Fruit fly (Drosophila melanogaster) whole organism, embryonic: ENCODE data around the gene CG34056.

Experiments used
- CG10462 ChIP-seq: fragments of 200-800 bp; sonication (Bioruptor generic); optimal IDR thresholded peaks from 2 replicates; lab custom pipeline; 2016; ENCODE audit warnings: missing biosample characterization, missing genetic modification characterization
- CG10543 ChIP-seq: fragments of 200-800 bp; sonication (Bioruptor generic); optimal IDR thresholded peaks from 3 replicates; lab custom pipeline; 2017; ENCODE audit warnings: missing biosample characterization, mild to moderate bottlenecking, missing genetic modification characterization, moderate library complexity
- CG10979 ChIP-seq: fragments of 200-800 bp; sonication (Bioruptor generic); optimal IDR thresholded peaks from 2 replicates; lab custom pipeline; 2018; ENCODE audit warnings: missing biosample characterization, mild to moderate bottlenecking, missing genetic modification characterization, moderate library complexity
- CG11398 ChIP-seq: fragments of 200-800 bp; sonication (Bioruptor generic); optimal IDR thresholded peaks from 2 replicates; lab custom pipeline; 2016; ENCODE audit warnings: missing biosample characterization, missing genetic modification characterization
- CG1233 ChIP-seq: fragments of 200-800 bp; sonication (Bioruptor generic); optimal IDR thresholded peaks from 4 replicates; lab custom pipeline; 2018; ENCODE audit warnings: missing biosample characterization, mild to moderate bottlenecking, missing genetic modification characterization
- CG13123 ChIP-seq: fragments of 200-800 bp; sonication (Bioruptor generic); optimal IDR thresholded peaks from 2 replicates; lab custom pipeline; 2016; ENCODE audit warnings: missing biosample characterization, missing genetic modification characterization
- CG13894 ChIP-seq: fragments of 200-800 bp; sonication (Bioruptor generic); optimal IDR thresholded peaks from 3 replicates; lab custom pipeline; 2018; ENCODE audit warnings: missing biosample characterization, mild to moderate bottlenecking, missing genetic modification characterization, moderate library complexity
- CG14441 ChIP-seq: fragments of 200-800 bp; sonication (Bioruptor generic); IDR thresholded peaks from 2 replicates; pipeline ENCODE4 v1.3.6; 2022; ENCODE audit warnings: missing biosample characterization, missing genetic modification characterization
- CG14667 ChIP-seq: fragments of 200-800 bp; sonication (Bioruptor generic); IDR thresholded peaks from 2 replicates; pipeline ENCODE4 v1.3.6; 2022; ENCODE audit warnings: missing biosample characterization, missing genetic modification characterization
- CG15073 ChIP-seq: fragments of 200-800 bp; sonication (Bioruptor generic); optimal IDR thresholded peaks from 2 replicates; lab custom pipeline; 2016; ENCODE audit warnings: missing biosample characterization, missing genetic modification characterization
- CG15696 ChIP-seq: fragments of 200-800 bp; sonication (Bioruptor generic); optimal IDR thresholded peaks from 2 replicates; lab custom pipeline; 2019; ENCODE audit warnings: missing biosample characterization, mild to moderate bottlenecking, missing genetic modification characterization, moderate library complexity
- CG1602 ChIP-seq: fragments of 200-800 bp; sonication (Bioruptor generic); optimal IDR thresholded peaks from 3 replicates; lab custom pipeline; 2016; ENCODE audit warnings: missing biosample characterization, missing genetic modification characterization
- CG16815 ChIP-seq: fragments of 200-800 bp; sonication (Bioruptor generic); optimal IDR thresholded peaks from 3 replicates; lab custom pipeline; 2017; ENCODE audit warnings: missing biosample characterization, mild to moderate bottlenecking, missing genetic modification characterization
- CG17186 ChIP-seq: fragments of 200-800 bp; sonication (Bioruptor generic); optimal IDR thresholded peaks from 3 replicates; lab custom pipeline; 2017; ENCODE audit warnings: missing biosample characterization, missing genetic modification reagents, missing genetic modification characterization
- CG18764 ChIP-seq: fragments of 200-800 bp; sonication (Bioruptor generic); optimal IDR thresholded peaks from 3 replicates; lab custom pipeline; 2016; ENCODE audit warnings: missing biosample characterization, missing genetic modification characterization
- CG2712 ChIP-seq: fragments of 200-800 bp; optimal IDR thresholded peaks from 3 replicates; lab custom pipeline; 2019; ENCODE audit warnings: missing biosample characterization, mild to moderate bottlenecking, missing genetic modification characterization, moderate library complexity
- CG30403 ChIP-seq: fragments of 200-800 bp; sonication (Bioruptor generic); optimal IDR thresholded peaks from 3 replicates; lab custom pipeline; 2016; ENCODE audit warnings: missing biosample characterization, missing genetic modification characterization
- CG7372 ChIP-seq: fragments of 200-800 bp; sonication (Bioruptor generic); IDR thresholded peaks from 2 replicates; pipeline ENCODE4 v1.3.6; 2022; ENCODE audit warnings: missing biosample characterization, missing genetic modification characterization
- CG7745 ChIP-seq: fragments of 200-800 bp; sonication (Bioruptor generic); optimal IDR thresholded peaks from 2 replicates; lab custom pipeline; 2018; ENCODE audit warnings: missing biosample characterization, mild to moderate bottlenecking, missing genetic modification characterization, moderate library complexity
- CG8281 ChIP-seq: fragments of 200-800 bp; sonication (Bioruptor generic); optimal IDR thresholded peaks from 2 replicates; lab custom pipeline; 2018; ENCODE audit warnings: missing biosample characterization, mild to moderate bottlenecking, missing genetic modification characterization, moderate library complexity
- CG8924 ChIP-seq: fragments of 200-800 bp; optimal IDR thresholded peaks from 3 replicates; lab custom pipeline; 2019; ENCODE audit warnings: missing biosample characterization, mild to moderate bottlenecking, missing genetic modification characterization, moderate library complexity
- CG8944 ChIP-seq: fragments of 200-800 bp; sonication (Bioruptor generic); optimal IDR thresholded peaks from 3 replicates; lab custom pipeline; 2016; ENCODE audit warnings: missing biosample characterization, missing genetic modification characterization
- CG9876 ChIP-seq: fragments of 200-800 bp; sonication (Bioruptor generic); optimal IDR thresholded peaks from 2 replicates; lab custom pipeline; 2016; ENCODE audit warnings: missing biosample characterization, missing genetic modification characterization
- D ChIP-seq, 2 experiments: fragments of 200-800 bp in 1 of 2; fragments of >200 bp in 1 of 2; sonication (Bioruptor generic) in 1 of 2; optimal IDR thresholded peaks; 2 replicates in 1 of 2; 3 replicates in 1 of 2; lab custom pipeline; 2017; ENCODE audit warnings: mild to moderate bottlenecking in 1 of 2, missing biosample characterization in 1 of 2, missing genetic modification characterization in 1 of 2, missing genetic modification reagents in 1 of 2
- Dip2 ChIP-seq: fragments of 200-800 bp; sonication (Bioruptor generic); IDR thresholded peaks from 2 replicates; pipeline ENCODE4 v1.3.6; 2022; ENCODE audit warnings: missing biosample characterization, missing genetic modification characterization
- Fer2 ChIP-seq: fragments of 200-800 bp; sonication (Bioruptor generic); optimal IDR thresholded peaks from 2 replicates; lab custom pipeline; 2018; ENCODE audit warnings: missing biosample characterization, mild to moderate bottlenecking, missing genetic modification characterization, moderate library complexity
- H2.0 ChIP-seq: fragments of 200-800 bp; sonication (Bioruptor generic); IDR thresholded peaks from 2 replicates; pipeline ENCODE4 v1.3.6; 2022; ENCODE audit warnings: missing biosample characterization, missing genetic modification characterization
- HmgD ChIP-seq: fragments of 200-800 bp; sonication (Bioruptor generic); optimal IDR thresholded peaks from 3 replicates; lab custom pipeline; 2016; ENCODE audit warnings: missing biosample characterization, missing genetic modification characterization
- Hmx ChIP-seq: fragments of 200-800 bp; sonication (Bioruptor generic); optimal IDR thresholded peaks from 2 replicates; lab custom pipeline; 2016; ENCODE audit warnings: missing biosample characterization, missing genetic modification characterization
- Rx ChIP-seq: fragments of 200-800 bp; sonication (Bioruptor generic); IDR thresholded peaks from 2 replicates; pipeline ENCODE4 v1.3.6; 2022; ENCODE audit warnings: missing biosample characterization, missing genetic modification characterization
- Sin3A ChIP-seq: fragments of >200 bp; optimal IDR thresholded peaks from 2 replicates; lab custom pipeline; 2018
- Usf ChIP-seq: fragments of 200-800 bp; sonication (Bioruptor generic); optimal IDR thresholded peaks from 2 replicates; lab custom pipeline; 2017; ENCODE audit warnings: missing genotype, missing biosample characterization, missing genetic modification characterization
- ato ChIP-seq: fragments of 200-800 bp; sonication (Bioruptor generic); IDR thresholded peaks from 2 replicates; pipeline ENCODE4 v1.3.6; 2022; ENCODE audit warnings: missing biosample characterization, missing genetic modification characterization; ENCODE audit not compliant: partially characterized antibody
- cg ChIP-seq: fragments of 200-800 bp; sonication (Bioruptor generic); optimal IDR thresholded peaks from 3 replicates; lab custom pipeline; 2019; ENCODE audit warnings: missing biosample characterization, mild to moderate bottlenecking, missing genetic modification characterization, moderate library complexity
- dan ChIP-seq: fragments of 200-800 bp; sonication (Bioruptor generic); IDR thresholded peaks from 2 replicates; pipeline ENCODE4 v1.3.6; 2022; ENCODE audit warnings: missing biosample characterization, missing genetic modification characterization
- fd102C ChIP-seq: fragments of 200-800 bp; sonication (Bioruptor generic); optimal IDR thresholded peaks from 2 replicates; lab custom pipeline; 2018; ENCODE audit warnings: missing biosample characterization, mild to moderate bottlenecking, missing genetic modification characterization, moderate library complexity
- fd96Cb ChIP-seq: fragments of 200-800 bp; sonication (Bioruptor generic); optimal IDR thresholded peaks from 2 replicates; lab custom pipeline; 2018; ENCODE audit warnings: missing biosample characterization, mild to moderate bottlenecking, missing genetic modification characterization, moderate library complexity
- ftz-f1 ChIP-seq: fragments of 200-800 bp; sonication (Bioruptor generic); optimal IDR thresholded peaks from 2 replicates; lab custom pipeline; 2016; ENCODE audit warnings: missing biosample characterization, missing genetic modification characterization
- her ChIP-seq: fragments of 200-800 bp; sonication (Bioruptor generic); optimal IDR thresholded peaks from 2 replicates; lab custom pipeline; 2016; ENCODE audit warnings: missing biosample characterization, missing genetic modification characterization
- klu ChIP-seq: fragments of 200-800 bp; sonication (Bioruptor generic); IDR thresholded peaks from 2 replicates; pipeline ENCODE4 v1.3.6; 2022; ENCODE audit warnings: missing biosample characterization, missing genetic modification characterization
- lola ChIP-seq, 3 experiments: fragments of >200 bp in 2 of 3; fragments of 200-800 bp in 1 of 3; sonication (Bioruptor generic) in 1 of 3; optimal IDR thresholded peaks; 2 replicates each; lab custom pipeline; 2017 to 2019; ENCODE audit warnings: missing biosample characterization in 3 of 3, missing genetic modification characterization in 3 of 3, mild to moderate bottlenecking in 1 of 3, moderate library complexity in 1 of 3
- mam ChIP-seq: fragments of 200-800 bp; sonication (Bioruptor generic); optimal IDR thresholded peaks from 3 replicates; lab custom pipeline; 2016; ENCODE audit warnings: missing biosample characterization, missing genetic modification characterization
- p53 ChIP-seq: fragments of 200-800 bp; sonication (Bioruptor generic); optimal IDR thresholded peaks from 2 replicates; lab custom pipeline; 2016; ENCODE audit warnings: missing biosample characterization, missing genetic modification characterization
- psq ChIP-seq: fragments of 200-800 bp; sonication (Bioruptor generic); optimal IDR thresholded peaks from 2 replicates; lab custom pipeline; 2017; ENCODE audit warnings: missing biosample characterization, missing genetic modification characterization
- ssp ChIP-seq: fragments of 200-800 bp; sonication (Bioruptor generic); IDR thresholded peaks from 2 replicates; pipeline ENCODE4 v1.3.6; 2022; ENCODE audit warnings: missing biosample characterization, missing genetic modification characterization
- stwl ChIP-seq: fragments of 200-800 bp; sonication (Bioruptor generic); optimal IDR thresholded peaks from 3 replicates; lab custom pipeline; 2018; ENCODE audit warnings: missing biosample characterization, mild to moderate bottlenecking, missing genetic modification characterization, moderate library complexity
- tll ChIP-seq, 2 experiments: fragments of 200-800 bp in 1 of 2; fragments of >200 bp in 1 of 2; sonication (Bioruptor generic) in 1 of 2; optimal IDR thresholded peaks; 2 replicates each; lab custom pipeline; 2017 to 2019; ENCODE audit warnings: missing biosample characterization in 2 of 2, missing genetic modification characterization in 2 of 2, mild to moderate bottlenecking in 1 of 2, moderate library complexity in 1 of 2
- toy ChIP-seq: fragments of 200-800 bp; sonication (Bioruptor generic); IDR thresholded peaks from 2 replicates; pipeline ENCODE4 v1.3.6; 2022; ENCODE audit warnings: missing biosample characterization, missing genetic modification characterization
- vvl ChIP-seq: fragments of 200-800 bp; sonication (Bioruptor generic); IDR thresholded peaks from 2 replicates; pipeline ENCODE4 v1.3.6; 2022; ENCODE audit warnings: missing biosample characterization, missing genetic modification characterization
- zfh1 ChIP-seq: fragments of 200-800 bp; sonication (Bioruptor generic); IDR thresholded peaks from 3 replicates; pipeline ENCODE4 v1.3.6; 2022; ENCODE audit warnings: missing biosample characterization, missing genetic modification characterization

CG34056 gene

DNA sequence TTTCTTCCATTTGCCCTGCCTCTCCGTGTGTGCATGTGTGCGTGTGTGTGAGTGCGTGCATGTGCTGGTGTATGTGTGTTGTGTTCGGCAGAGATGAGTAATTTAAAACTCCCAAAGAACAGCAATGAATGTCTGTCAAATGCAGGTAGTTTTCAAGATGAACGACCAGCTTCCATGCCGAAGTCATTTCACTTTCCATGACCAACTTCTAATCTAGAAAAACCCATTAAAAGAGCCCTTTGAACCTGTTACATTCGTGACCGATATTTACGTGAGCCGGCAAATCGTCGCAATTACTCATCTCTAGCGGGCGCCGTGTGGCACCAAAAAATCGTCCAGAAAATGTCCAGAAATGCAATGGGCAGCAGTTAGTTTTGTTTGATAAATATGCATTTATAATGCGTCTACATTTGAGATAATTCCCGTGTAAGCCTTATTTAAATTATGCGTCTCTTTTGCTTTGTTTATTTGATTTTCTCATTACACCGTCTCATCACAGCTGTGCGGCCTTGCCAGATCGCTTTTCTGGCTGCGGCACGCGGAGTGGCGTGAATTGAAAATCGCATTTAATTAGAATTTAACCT is 23.3 kb upstream of the CG34056 start (continued):
- peak; percentile 93 for TF ChIP-seq Sin3A (lab: Kevin White, UChicago)
- TF ChIP-seq CG8924 (tag; lab: Kevin White, UChicago), result peak; percentile 20
- no peak for TF ChIP-seq Hmx
- no peak for TF ChIP-seq ssp (GFP tag; lab: Robert Waterston, UW)
- TF ChIP-seq CG1233 (GFP tag; lab: Kevin White, UChicago), result no peak
- no peak for TF ChIP-seq ftz-f1 (GFP tag; lab: Kevin White, UChicago)
- TF ChIP-seq psq (GFP tag; lab: Kevin White, UChicago), result no peak
- no peak for TF ChIP-seq fd102C (GFP tag; lab: Kevin White, UChicago)
- no peak for TF ChIP-seq CG15073 (GFP tag; lab: Kevin White, UChicago)
- TF ChIP-seq CG8944 (GFP tag; lab: Kevin White, UChicago), result peak; percentile 59
- TF ChIP-seq tll (GFP tag; optimal IDR thresholded peaks at IDR 0.05; lab: Kevin White, UChicago), result peak; percentile 16 to 47
- TF ChIP-seq CG13894 (tag; lab: Kevin White, UChicago), result no peak
- no peak for TF ChIP-seq p53 (GFP tag; lab: Kevin White, UChicago)
- TF ChIP-seq Dip2 (GFP tag; lab: Robert Waterston, UW), result no peak
- TF ChIP-seq CG15696 (tag; lab: Kevin White, UChicago), result peak; percentile 33
- TF ChIP-seq Rx (GFP tag; lab: Robert Waterston, UW), result no peak
- TF ChIP-seq CG30403 (GFP tag; lab: Kevin White, UChicago), result peak; percentile 70
- peak; percentile 30 for TF ChIP-seq stwl (tag; lab: Kevin White, UChicago)
- TF ChIP-seq toy, result no peak
- TF ChIP-seq CG9876 (GFP tag; lab: Kevin White, UChicago), result peak; percentile 67
- no peak for TF ChIP-seq CG14667 (GFP tag; lab: Robert Waterston, UW)
- TF ChIP-seq CG13123 (GFP tag; lab: Kevin White, UChicago), result no peak
- peak; percentile 67 for TF ChIP-seq HmgD (GFP tag; lab: Kevin White, UChicago)
- peak; percentile 9 for TF ChIP-seq CG10979 (tag; lab: Kevin White, UChicago)
- TF ChIP-seq CG10543 (GFP tag; lab: Kevin White, UChicago), result peak; percentile 26
- TF ChIP-seq CG7745 (tag; lab: Kevin White, UChicago), result no peak
- no peak for TF ChIP-seq CG10462 (GFP tag; lab: Kevin White, UChicago)
- TF ChIP-seq CG17186, result peak; percentile 59
- no peak for TF ChIP-seq fd96Cb
- TF ChIP-seq cg, result peak; percentile 91
- TF ChIP-seq CG18764 (GFP tag; lab: Kevin White, UChicago), result no peak
- peak; percentile 62 for TF ChIP-seq mam (GFP tag; lab: Kevin White, UChicago)
- TF ChIP-seq dan (GFP tag; lab: Robert Waterston, UW), result no peak
- TF ChIP-seq CG11398 (GFP tag; lab: Kevin White, UChicago), result no peak
- TF ChIP-seq her, result peak; percentile 86
- no peak for TF ChIP-seq D (optimal IDR thresholded peaks at IDR 0.05; lab: Kevin White, UChicago)
- no peak for TF ChIP-seq D (GFP tag; optimal IDR thresholded peaks at IDR 0.05; lab: Kevin White, UChicago)
- no peak for TF ChIP-seq CG16815 (GFP tag; lab: Kevin White, UChicago)
- TF ChIP-seq Fer2 (tag; lab: Kevin White, UChicago), result no peak
- TF ChIP-seq klu (GFP tag; lab: Robert Waterston, UW), result no peak
- TF ChIP-seq CG2712, result peak; percentile 42
- peak in 1 of 3 experiments; percentile 12 for TF ChIP-seq lola (GFP tag; optimal IDR thresholded peaks at IDR 0.05; lab: Kevin White, UChicago)
- peak; percentile 30; the same call in 1 of the 2 replicates for TF ChIP-seq CG14441
- TF ChIP-seq CG7372 (GFP tag; lab: Robert Waterston, UW), result no peak
- TF ChIP-seq zfh1 (GFP tag; lab: Robert Waterston, UW), result 0 out of 3 replicates have a peak, but pooled peaks have one; percentile 34
- no peak; the same call in 1 of the 2 replicates for TF ChIP-seq ato (GFP tag; lab: Robert Waterston, UW)
- peak; percentile 8; the same call in 1 of the 2 replicates for TF ChIP-seq vvl
- TF ChIP-seq H2.0 (GFP tag; lab: Robert Waterston, UW), result no peak
- TF ChIP-seq CG8281 (tag; lab: Kevin White, UChicago), result no peak
- no peak for TF ChIP-seq Usf (GFP tag; lab: Kevin White, UChicago)
- TF ChIP-seq CG1602 (GFP tag; lab: Kevin White, UChicago), result peak; percentile 21
